Fruit fly (Drosophila melanogaster): Measurements from ENCODE around the gene CG43131.

The CG43131 gene

DNA sequence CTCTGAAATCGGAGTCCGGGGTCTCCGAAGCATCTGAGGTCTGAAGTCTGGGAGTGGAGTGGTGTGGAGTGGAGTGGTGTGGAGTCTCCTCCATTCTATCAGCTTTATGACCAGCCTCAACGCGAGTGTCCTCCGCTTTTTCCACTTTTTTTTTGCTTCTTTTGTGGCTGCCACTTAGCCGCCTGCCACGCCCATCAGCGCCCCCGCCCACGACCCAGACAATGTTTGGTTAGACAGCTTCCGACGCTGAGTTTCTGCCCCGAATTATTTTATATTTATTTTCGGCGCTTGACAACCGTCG is 28.5 kb downstream of the CG43131 start:
- TF ChIP-seq psq (GFP tag; optimal IDR thresholded peaks at IDR 0.05): peak; percentile 9
- TF ChIP-seq woc (GFP tag; optimal IDR thresholded peaks at IDR 0.05): peak; percentile 5
- TF ChIP-seq rgr (GFP tag; optimal IDR thresholded peaks at IDR 0.05): no peak
- TF ChIP-seq OdsH (GFP tag; optimal IDR thresholded peaks at IDR 0.05): no peak
- no peak for TF ChIP-seq Myc (optimal IDR thresholded peaks at IDR 0.05)
- TF ChIP-seq Hr83 (GFP tag; optimal IDR thresholded peaks at IDR 0.05; ENCODE audit: poor library complexity, severe bottlenecking): no peak
- TF ChIP-seq dsf (GFP tag; optimal IDR thresholded peaks at IDR 0.05; ENCODE audit: borderline replicate concordance): no peak
- TF ChIP-seq usp (GFP tag; optimal IDR thresholded peaks at IDR 0.05): no peak
- no peak for TF ChIP-seq Dfd (GFP tag; optimal IDR thresholded peaks at IDR 0.05)
- no peak for TF ChIP-seq CG9705 (GFP tag; optimal IDR thresholded peaks at IDR 0.05)
- TF ChIP-seq dmrt93B (GFP tag; optimal IDR thresholded peaks at IDR 0.05): no peak
- TF ChIP-seq h (GFP tag; optimal IDR thresholded peaks at IDR 0.05): no peak
- no peak for TF ChIP-seq ey (GFP tag; optimal IDR thresholded peaks at IDR 0.05)
- peak in 1 of 2 experiments; percentile 31 for TF ChIP-seq dl (GFP tag; optimal IDR thresholded peaks at IDR 0.05; ENCODE audit: insufficient read depth in 1 of 2, partially characterized antibody in 2 of 2)
- no peak for TF ChIP-seq sage (GFP tag; optimal IDR thresholded peaks at IDR 0.05)
- TF ChIP-seq fru (GFP tag; optimal IDR thresholded peaks at IDR 0.05): no peak
- no peak for TF ChIP-seq CG32264 (GFP tag; optimal IDR thresholded peaks at IDR 0.05)
- no peak for TF ChIP-seq Rel (GFP tag; optimal IDR thresholded peaks at IDR 0.05)
- no peak for TF ChIP-seq Rel (tag; optimal IDR thresholded peaks at IDR 0.05)
- TF ChIP-seq pan (optimal IDR thresholded peaks at IDR 0.05): no peak
- TF ChIP-seq jim (GFP tag; optimal IDR thresholded peaks at IDR 0.05): no peak
- TF ChIP-seq br (GFP tag; optimal IDR thresholded peaks at IDR 0.05): no peak
- no peak for TF ChIP-seq Jra (GFP tag; optimal IDR thresholded peaks at IDR 0.05)
- no peak for TF ChIP-seq Hr78 (GFP tag; optimal IDR thresholded peaks at IDR 0.05)
- no peak for TF ChIP-seq foxo (GFP tag; optimal IDR thresholded peaks at IDR 0.05)
- peak; percentile 51 for TF ChIP-seq Dif (GFP tag; optimal IDR thresholded peaks at IDR 0.05; ENCODE audit: partially characterized antibody)
- no peak for TF ChIP-seq N (GFP tag; optimal IDR thresholded peaks at IDR 0.05)
- TF ChIP-seq Hnf4 (GFP tag; optimal IDR thresholded peaks at IDR 0.05): no peak

DNA sequence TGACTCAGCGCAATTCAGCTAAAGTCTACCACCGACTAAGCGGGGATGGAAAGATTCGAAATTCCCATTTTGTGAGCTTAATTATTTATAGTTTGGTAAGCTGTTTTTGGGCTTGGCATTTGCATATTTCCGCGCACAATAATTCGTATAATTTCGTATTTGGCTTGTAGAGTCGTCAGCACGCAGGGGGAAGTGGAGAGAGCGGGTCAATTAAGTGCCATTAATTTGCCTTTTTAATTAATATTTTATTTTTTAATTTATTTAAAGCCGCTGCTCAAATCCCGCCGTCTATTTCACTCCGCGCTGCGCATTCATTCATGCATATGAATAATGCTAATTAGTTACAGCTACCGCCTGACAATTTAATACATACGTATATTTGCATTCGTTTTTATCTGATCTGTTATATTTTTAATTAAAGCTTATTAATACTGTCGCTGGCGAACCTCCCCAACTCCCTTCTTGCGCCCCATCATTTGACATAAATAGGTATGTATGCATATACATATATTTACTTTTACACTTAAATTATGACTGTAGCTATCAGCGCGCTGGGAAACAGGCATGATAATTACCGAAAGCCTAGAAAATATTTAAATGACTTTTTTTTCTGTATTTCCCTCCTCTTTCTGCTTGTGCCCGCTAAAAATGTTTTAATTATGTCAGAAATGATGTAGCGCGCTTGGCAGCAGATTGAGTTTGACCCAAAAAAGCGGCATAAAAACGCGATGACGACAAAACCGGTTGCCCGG is 29.0 kb downstream of the CG43131 start:
- TF ChIP-seq Vsx2 (GFP tag; optimal IDR thresholded peaks at IDR 0.05; ENCODE audit: partially characterized antibody) (peak; percentile 40), Hr83 (GFP tag; optimal IDR thresholded peaks at IDR 0.05; ENCODE audit: poor library complexity, severe bottlenecking) (peak; percentile 10), br (GFP tag; optimal IDR thresholded peaks at IDR 0.05) (peak; percentile 32), Hr78 (GFP tag; optimal IDR thresholded peaks at IDR 0.05) (no peak)

DNA sequence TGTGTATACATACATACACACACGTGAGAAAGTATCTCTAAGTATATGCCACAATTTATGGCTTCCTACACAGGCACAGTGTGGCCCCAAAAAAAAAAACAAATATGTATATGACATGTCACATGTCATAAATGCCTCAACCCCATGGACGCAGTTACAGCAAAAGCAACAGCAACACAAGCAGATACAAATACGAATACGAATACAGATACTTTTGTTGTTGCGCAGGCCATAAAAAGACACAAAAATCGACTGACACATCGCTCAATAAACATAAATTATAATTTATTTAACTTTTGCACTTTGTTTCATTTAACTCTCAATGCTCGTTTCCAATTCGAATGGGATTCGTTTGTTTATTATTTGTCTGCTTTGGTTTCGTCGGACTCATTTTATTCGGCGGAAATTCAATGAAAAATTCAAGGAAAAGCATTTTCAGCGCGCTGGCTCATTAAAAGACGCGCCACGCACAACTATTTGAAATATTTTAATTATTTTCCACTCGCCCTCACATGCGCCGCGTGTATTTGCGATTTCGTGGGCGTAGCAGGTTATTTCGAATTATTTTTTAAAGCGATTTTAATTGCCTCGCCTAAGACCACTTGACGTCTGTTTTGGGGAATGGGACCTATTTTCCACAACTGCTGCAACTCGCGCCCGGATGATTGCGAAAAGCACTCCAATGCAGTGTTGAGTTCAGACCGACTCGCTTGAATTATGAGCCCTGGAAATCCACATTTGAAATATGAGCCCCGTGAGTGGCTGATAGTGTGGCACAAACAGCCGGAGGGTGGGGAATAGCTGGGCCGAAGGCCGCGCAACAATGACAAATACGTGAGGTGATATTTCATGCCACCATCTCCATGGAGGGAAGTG is 31.9 kb downstream of the CG43131 start:
- TF ChIP-seq h (GFP tag; optimal IDR thresholded peaks at IDR 0.05) (no peak), tai (GFP tag; optimal IDR thresholded peaks at IDR 0.05) (peak; percentile 25)

DNA sequence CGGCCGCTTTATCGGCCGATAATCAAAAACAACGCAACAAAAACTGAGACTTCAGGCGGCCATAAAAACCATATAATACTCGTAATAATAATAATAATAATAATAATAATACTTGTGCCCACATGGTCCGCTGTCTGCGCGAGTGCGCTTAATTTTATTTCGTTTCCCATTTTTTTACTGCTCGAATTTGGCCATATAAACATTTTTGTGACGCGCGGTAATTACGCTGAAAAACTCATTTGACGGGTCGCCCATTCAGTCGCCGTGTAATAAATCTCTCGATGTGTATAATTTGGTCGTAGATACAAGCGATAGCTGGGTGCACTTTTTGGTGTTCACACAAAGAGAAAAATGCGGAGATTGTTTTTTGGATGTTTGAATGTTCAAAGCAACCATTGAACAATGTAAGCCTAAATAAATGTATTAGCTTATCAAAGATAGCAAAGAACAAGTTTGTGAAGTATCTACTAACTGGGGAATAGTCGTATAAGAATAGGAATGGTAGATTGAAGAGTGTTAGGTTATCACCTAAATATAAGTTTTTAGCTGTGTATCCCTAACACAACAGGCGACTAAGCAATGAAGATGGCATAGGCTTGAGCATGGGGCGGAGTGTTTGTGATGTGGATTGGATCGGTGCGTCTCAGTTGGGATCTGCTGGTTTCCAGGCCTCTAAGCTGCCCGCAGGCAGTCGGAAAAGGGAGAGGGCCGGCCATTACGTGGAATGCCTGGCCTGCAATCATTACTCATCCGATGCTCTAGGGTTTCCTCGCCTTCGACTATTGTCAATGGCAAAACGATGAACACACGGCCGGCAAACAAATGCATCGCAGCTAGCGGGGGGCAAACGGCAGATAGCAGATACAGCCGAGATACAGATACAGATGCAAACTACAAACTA is 32.8 kb downstream of the CG43131 start:
- TF ChIP-seq Abd-B (GFP tag; optimal IDR thresholded peaks at IDR 0.05) (no peak), fru (GFP tag; optimal IDR thresholded peaks at IDR 0.05) (peak; percentile 7)

Measured in whole organism, wandering third instar larva.